Fruit fly (Drosophila melanogaster): Measurements from ENCODE around the gene Syp.

Gene Syp

DNA sequence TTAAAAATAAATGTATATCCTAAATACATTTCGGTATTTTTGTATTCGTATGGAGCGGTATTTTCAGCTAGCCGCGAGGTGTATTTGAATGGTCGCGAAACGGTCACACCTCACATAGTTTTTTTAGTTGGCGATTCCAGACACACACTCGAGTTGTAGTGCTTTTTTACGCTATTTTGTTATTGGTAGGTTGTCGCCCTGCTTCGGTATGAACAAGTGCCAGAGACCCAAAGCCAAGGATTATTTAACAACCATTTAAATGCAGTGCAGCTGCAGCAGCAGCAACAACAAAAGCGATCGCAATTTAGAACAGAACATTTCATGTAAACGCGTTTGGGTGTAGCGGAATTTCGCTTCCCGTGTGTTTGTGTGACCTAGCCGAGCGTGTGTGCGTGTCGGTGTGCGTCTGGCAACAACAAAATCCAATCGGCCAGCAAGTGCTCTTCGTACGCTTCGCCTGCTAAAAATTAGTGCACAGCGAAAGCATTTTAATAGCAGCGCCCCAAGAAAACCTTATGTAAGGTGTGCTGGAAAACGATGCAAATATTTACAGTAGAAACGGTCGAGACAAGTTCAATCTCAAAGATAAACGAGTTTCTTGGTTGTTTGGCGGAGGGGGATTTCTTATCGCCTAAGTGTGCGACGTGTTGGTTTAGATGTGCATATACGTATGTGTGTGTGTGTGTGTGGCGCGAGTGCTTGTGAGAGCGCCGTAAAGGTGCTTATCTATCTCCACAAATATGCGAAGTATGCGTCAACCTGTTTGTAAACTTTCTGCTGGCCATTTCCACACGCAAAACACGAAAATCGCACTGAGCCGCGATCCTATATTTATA is 76.4 kb downstream of the Syp start, which contains the start of gene Synd:
Synd (plus strand) TSS at position 111 of the 836 bp plus-strand sequence.
- TF ChIP-seq CG8478 (optimal IDR thresholded peaks at IDR 0.05) (no peak), CTCF (optimal IDR thresholded peaks at IDR 0.05) (peak in 1 of 2 experiments; percentile 41)

- TF ChIP-seq CG8478 (optimal IDR thresholded peaks at IDR 0.05) (no peak), CTCF (optimal IDR thresholded peaks at IDR 0.05) (no peak)
These were observed 77.1 kb downstream of the Syp start for dm6 chr3R:20833664-20834063.

DNA sequence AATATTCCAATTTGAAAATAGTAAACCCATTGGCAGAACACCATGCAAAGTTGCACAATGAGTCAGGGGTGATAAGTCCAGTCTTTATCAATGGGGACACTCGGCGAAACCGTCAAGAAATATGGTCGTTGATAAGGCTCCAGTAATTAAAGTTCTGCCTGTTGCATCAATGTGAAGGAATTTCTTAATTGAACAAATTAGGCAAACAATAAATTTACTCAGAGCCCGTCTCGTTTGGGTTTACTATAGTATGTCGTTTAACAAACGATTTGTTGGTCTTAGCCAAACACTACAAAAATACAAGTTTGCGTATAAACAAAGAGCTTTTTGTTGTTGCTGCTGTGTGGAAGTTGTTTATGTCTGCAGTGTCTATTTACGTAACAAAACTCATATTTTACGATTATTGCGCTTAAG is 78.2 kb downstream of the Syp start:
- TF ChIP-seq CTCF (optimal IDR thresholded peaks at IDR 0.05) = no peak
- TF ChIP-seq CG8478 (optimal IDR thresholded peaks at IDR 0.05) = no peak

dm6 chr3R:20835531-20835930 is 79.0 kb downstream of the Syp start:
- TF ChIP-seq CG8478 (optimal IDR thresholded peaks at IDR 0.05) (no peak), CTCF (optimal IDR thresholded peaks at IDR 0.05) (no peak)

- TF ChIP-seq CTCF (optimal IDR thresholded peaks at IDR 0.05) = no peak
- no peak for TF ChIP-seq CG8478 (optimal IDR thresholded peaks at IDR 0.05)
These were observed 79.8 kb downstream of the Syp start for dm6 chr3R:20836257-20836856.

DNA sequence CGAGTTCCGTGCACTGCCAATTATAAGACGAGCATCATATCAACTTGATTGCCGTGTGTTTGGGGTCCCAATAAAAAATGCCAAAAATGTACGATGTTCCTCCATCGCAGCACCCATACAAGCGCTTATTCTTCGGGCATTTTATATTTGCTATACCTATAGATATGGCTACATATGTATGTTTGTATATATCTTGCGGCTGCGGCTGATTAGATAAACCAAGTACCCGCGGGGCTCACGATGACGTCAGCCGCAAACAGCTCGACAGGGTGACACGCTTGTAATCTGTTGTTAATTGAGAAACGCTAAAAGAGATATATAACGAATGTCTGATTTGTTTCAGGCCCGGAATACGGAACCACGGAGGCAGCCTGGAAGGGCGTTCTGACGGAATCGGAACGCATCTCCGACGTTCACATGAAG is 80.7 kb downstream of the Syp start:
- TF ChIP-seq CG8478 (optimal IDR thresholded peaks at IDR 0.05) (no peak), CTCF (optimal IDR thresholded peaks at IDR 0.05) (no peak)

DNA sequence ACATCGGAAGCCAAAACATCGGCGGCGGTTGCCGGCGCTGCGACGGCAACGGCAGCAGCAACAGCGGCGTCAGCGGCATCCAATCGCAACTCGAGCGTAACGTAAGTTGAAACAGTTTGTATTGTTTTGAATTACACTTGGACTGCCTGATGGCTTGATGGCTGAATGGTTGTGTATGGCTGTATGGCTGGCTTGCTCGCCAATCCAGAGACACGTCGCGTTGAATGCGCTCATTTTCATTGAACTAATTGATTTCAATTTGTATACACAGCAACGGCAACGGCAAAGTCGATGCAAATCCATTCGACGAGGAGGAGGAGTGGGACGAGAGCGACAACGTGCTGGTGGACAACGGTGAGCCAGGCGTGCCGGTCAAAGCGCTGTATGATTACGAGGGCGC is 82.3 kb downstream of the Syp start:
- TF ChIP-seq CTCF (optimal IDR thresholded peaks at IDR 0.05) = no peak
- TF ChIP-seq CG8478 (optimal IDR thresholded peaks at IDR 0.05) = no peak

DNA sequence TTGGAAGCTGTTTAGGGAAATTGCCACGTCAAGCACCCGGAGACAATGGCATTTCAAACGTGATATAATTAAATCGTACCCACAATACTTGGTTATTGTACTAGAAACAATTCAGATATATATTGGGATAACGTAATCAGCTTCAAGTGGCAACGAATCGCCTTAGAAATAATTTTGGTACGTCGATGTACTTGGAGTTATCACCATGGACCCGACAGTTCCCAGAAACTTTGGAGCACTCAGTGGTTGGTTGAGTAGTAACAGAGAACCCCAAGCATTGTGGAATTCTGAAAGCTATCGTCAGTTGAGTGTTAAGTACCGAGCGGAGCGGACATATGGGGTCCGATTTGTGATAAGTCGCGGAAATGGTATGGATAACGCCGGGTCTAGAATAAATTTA is 85.3 kb downstream of the Syp start, which contains the start of gene CG15695:
CG15695 (plus strand) TSS at position 301 of the 400 bp plus-strand sequence.
- no peak for TF ChIP-seq CG8478 (optimal IDR thresholded peaks at IDR 0.05)
- TF ChIP-seq CTCF (optimal IDR thresholded peaks at IDR 0.05) = no peak

dm6 chr3R:20845493-20845892 is 89.0 kb downstream of the Syp start:
- no peak for TF ChIP-seq CG8478 (optimal IDR thresholded peaks at IDR 0.05)
- TF ChIP-seq CTCF (optimal IDR thresholded peaks at IDR 0.05) = no peak

dm6 chr3R:20846316-20846715 is 89.8 kb downstream of the Syp start:
- TF ChIP-seq CTCF (optimal IDR thresholded peaks at IDR 0.05) = no peak
- no peak for TF ChIP-seq CG8478 (optimal IDR thresholded peaks at IDR 0.05)

DNA sequence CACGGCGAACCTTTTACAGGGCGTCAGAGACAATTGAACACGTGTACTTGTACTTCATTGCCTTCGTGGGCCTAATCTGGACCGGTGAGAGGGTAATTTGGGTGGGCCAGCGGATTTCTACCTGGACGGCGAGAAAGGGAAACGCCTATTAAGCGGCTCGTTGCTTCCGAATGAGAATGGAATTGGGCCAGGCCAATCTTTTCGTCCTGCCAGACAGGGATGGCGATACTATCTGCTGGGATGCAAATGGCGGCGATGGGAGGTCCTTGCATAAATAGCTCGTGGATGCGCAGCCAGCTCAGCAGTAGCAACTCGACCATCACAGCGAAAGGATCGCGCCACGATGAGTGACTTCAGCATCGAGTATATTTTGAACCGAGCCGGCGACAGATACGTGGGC is 90.2 kb downstream of the Syp start, which contains the start of gene CG15696:
CG15696 (plus strand) TSS at position 301 of the 400 bp plus-strand sequence.
- no peak for TF ChIP-seq CTCF (optimal IDR thresholded peaks at IDR 0.05)
- TF ChIP-seq CG8478 (optimal IDR thresholded peaks at IDR 0.05) = no peak

DNA sequence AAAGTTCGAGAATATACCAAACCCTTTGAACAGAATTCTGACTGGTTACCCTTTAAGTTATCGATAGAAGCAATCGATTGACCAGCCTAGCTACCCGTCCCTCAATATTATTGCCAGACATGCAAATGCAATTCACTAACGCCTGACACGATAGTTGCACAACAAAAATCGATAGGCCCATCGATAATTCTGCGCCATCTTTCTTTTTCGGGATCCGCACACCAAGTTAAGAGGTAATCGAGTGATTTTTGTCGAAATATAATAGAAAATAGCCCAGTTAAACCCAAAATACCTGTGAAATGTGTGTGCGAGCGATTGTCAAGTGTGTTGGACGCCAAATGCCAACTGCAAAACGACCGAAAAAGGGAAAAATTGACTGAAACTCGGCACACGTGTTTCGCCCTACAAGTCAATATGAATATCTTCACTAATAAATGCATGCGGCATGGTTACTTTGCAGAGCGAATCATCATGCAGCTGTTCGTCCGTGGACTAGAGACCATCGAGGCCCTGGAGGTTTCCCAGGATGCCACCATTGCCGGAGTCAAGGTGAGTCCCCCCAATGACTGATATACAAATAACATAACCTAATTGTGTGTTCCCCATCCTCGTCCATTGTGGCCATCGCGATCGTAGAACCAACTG is 94.0 kb downstream of the Syp start, which contains the start of gene RpS30:
RpS30 (plus strand) TSS at position 122 of the 645 bp plus-strand sequence.
- no peak for TF ChIP-seq CG8478 (optimal IDR thresholded peaks at IDR 0.05)
- TF ChIP-seq CTCF (optimal IDR thresholded peaks at IDR 0.05) = peak; percentile 39 to 41

- no peak for TF ChIP-seq CTCF (optimal IDR thresholded peaks at IDR 0.05)
- no peak for TF ChIP-seq CG8478 (optimal IDR thresholded peaks at IDR 0.05)
These were observed 103.3 kb downstream of the Syp start, which contains the start of gene Ir93a for dm6 chr3R:20859845-20860244. Gene Ir93a (minus strand): TSS chr3R:20859945.
